Fruit fly (Drosophila melanogaster) whole organism, adult: ENCODE results near the gene CG33270.
A peak's percentile ranks its signal among the peaks of the same experiment; 100 is the strongest.

Source experiments
- CG11617 ChIP-seq: fragments of 200-800 bp; sonication (Bioruptor generic); optimal IDR thresholded peaks from 2 replicates; lab custom pipeline; 2017; ENCODE audit warnings: mild to moderate bottlenecking, missing biosample characterization, missing genetic modification reagents, missing genetic modification characterization
- CG12768 ChIP-seq: fragments of 200-800 bp; sonication (Bioruptor generic); optimal IDR thresholded peaks from 2 replicates; lab custom pipeline; 2017; ENCODE audit warnings: missing biosample characterization, missing genetic modification characterization, mild to moderate bottlenecking, moderate library complexity, missing genetic modification reagents
- CG14711 ChIP-seq: fragments of 200-800 bp; sonication (Bioruptor generic); optimal IDR thresholded peaks from 2 replicates; lab custom pipeline; 2018; ENCODE audit warnings: missing biosample characterization, mild to moderate bottlenecking, missing genetic modification characterization, moderate library complexity
- CG1620 ChIP-seq: fragments of 200-800 bp; sonication (Bioruptor generic); optimal IDR thresholded peaks from 2 replicates; lab custom pipeline; 2016; ENCODE audit warnings: missing biosample characterization, missing genetic modification characterization
- CG33017 ChIP-seq: fragments of 200-800 bp; sonication (Bioruptor generic); optimal IDR thresholded peaks from 2 replicates; lab custom pipeline; 2018; ENCODE audit warnings: missing biosample characterization, mild to moderate bottlenecking, missing genetic modification characterization, moderate library complexity
- CG5204 ChIP-seq: fragments of 200-800 bp; sonication (Bioruptor generic); optimal IDR thresholded peaks from 2 replicates; lab custom pipeline; 2016; ENCODE audit warnings: missing biosample characterization, missing genetic modification characterization
- CG7045 ChIP-seq: fragments of 200-800 bp; sonication (Bioruptor generic); optimal IDR thresholded peaks from 2 replicates; lab custom pipeline; 2017; ENCODE audit warnings: missing biosample characterization, mild to moderate bottlenecking, missing genetic modification characterization
- CG7101 ChIP-seq: fragments of 200-800 bp; sonication (Bioruptor generic); optimal IDR thresholded peaks from 2 replicates; lab custom pipeline; 2018; ENCODE audit warnings: missing biosample characterization, mild to moderate bottlenecking, missing genetic modification characterization, moderate library complexity
- Clk ChIP-seq: fragments of 200-800 bp; sonication (Bioruptor generic); optimal IDR thresholded peaks from 2 replicates; lab custom pipeline; 2017; ENCODE audit warnings: missing biosample characterization, missing genetic modification characterization
- Crg-1 ChIP-seq: fragments of 200-800 bp; sonication (Bioruptor generic); optimal IDR thresholded peaks from 2 replicates; lab custom pipeline; 2016; ENCODE audit warnings: missing biosample characterization, missing genetic modification characterization
- Hr96 ChIP-seq: fragments of 200-800 bp; sonication (Bioruptor generic); optimal IDR thresholded peaks from 2 replicates; lab custom pipeline; 2016; ENCODE audit warnings: missing biosample characterization, missing genetic modification characterization
- Mnt ChIP-seq: fragments of 200-800 bp; sonication (Bioruptor generic); optimal IDR thresholded peaks from 2 replicates; lab custom pipeline; 2016; ENCODE audit warnings: missing biosample characterization, mild to moderate bottlenecking, missing genetic modification characterization
- bab1 ChIP-seq: fragments of 200-800 bp; sonication (Bioruptor generic); optimal IDR thresholded peaks from 3 replicates; lab custom pipeline; 2019; ENCODE audit warnings: missing biosample characterization, mild to moderate bottlenecking, missing genetic modification characterization, moderate library complexity
- cic ChIP-seq: fragments of 200-800 bp; sonication (Bioruptor generic); optimal IDR thresholded peaks from 2 replicates; lab custom pipeline; 2017; ENCODE audit warnings: missing biosample characterization, mild to moderate bottlenecking, missing genetic modification characterization, moderate library complexity
- cnc ChIP-seq, 2 experiments: fragments of >200 bp; optimal IDR thresholded peaks; 2 replicates each; lab custom pipeline; 2017
- kay ChIP-seq: fragments of 200-800 bp; sonication (Bioruptor generic); peaks from one replicate; lab custom pipeline; 2016; ENCODE audit warnings: missing biosample characterization, missing genetic modification characterization, borderline replicate concordance
- ovo ChIP-seq: fragments of 200-800 bp; sonication (Bioruptor generic); optimal IDR thresholded peaks from 2 replicates; lab custom pipeline; 2016; ENCODE audit warnings: missing biosample characterization, missing genetic modification characterization
- pad ChIP-seq: fragments of 200-800 bp; sonication (Bioruptor generic); optimal IDR thresholded peaks from 3 replicates; lab custom pipeline; 2017; ENCODE audit warnings: missing biosample characterization, missing genetic modification characterization, mild to moderate bottlenecking, moderate library complexity, missing genetic modification reagents
- tj ChIP-seq: fragments of 200-800 bp; sonication (Bioruptor generic); optimal IDR thresholded peaks from 3 replicates; lab custom pipeline; 2017; ENCODE audit warnings: missing biosample characterization, mild to moderate bottlenecking, missing genetic modification characterization, moderate library complexity
- toe ChIP-seq: fragments of 200-800 bp; sonication (Bioruptor generic); optimal IDR thresholded peaks from 2 replicates; lab custom pipeline; 2016; ENCODE audit warnings: missing biosample characterization, missing genetic modification characterization

The CG33270 gene

dm6 chr3L:11539511-11540329 is 38.7 kb downstream of the CG33270 start:
- TF ChIP-seq Mnt (no peak), Hr96 (GFP tag; lab: Kevin White, UChicago) (no peak), CG12768 (GFP tag; lab: Kevin White, UChicago) (no peak), CG14711 (tag; lab: Kevin White, UChicago) (no peak), pad (GFP tag; lab: Kevin White, UChicago) (no peak), ovo (no peak), CG7101 (tag; lab: Kevin White, UChicago) (no peak), cnc (optimal IDR thresholded peaks at IDR 0.05; lab: Kevin White, UChicago) (no peak), CG33017 (no peak), tj (no peak), CG5204 (no peak), cic (GFP tag; lab: Kevin White, UChicago) (no peak), kay (GFP tag; lab: Kevin White, UChicago) (no peak), CG7045 (GFP tag; lab: Kevin White, UChicago) (no peak), CG11617 (no peak), toe (GFP tag; lab: Kevin White, UChicago) (no peak)

DNA sequence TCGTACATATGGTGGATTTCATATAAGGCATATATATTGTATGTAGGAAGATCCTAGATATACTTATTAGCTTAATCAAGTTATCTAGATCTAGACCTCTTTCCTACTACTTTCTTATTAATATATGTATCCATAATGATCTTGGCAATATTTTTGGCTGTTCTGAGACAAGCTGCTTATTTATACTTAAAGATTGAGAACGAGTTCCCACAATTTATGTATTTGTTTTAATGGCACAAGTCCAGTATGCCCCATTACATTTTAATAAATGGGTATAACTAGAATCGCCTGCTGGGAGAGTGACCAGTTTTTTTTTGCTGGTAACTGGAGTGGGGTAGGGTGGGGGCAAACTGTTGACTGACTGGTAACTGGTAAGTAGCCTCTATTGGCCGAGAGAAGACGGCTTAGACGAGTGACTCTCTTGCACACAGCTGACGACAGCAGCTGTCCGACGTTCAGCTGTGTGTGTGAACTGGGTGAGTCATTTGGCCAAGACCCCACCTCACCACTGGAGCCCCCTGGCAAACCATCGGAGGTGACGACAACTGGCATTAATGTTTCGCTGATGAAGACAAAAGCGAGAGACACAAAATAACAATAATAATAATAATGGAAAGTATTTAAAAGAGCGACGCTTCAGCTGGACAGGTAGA is 41.5 kb downstream of the CG33270 start:
- TF ChIP-seq tj (peak; percentile 81), kay (GFP tag; lab: Kevin White, UChicago) (peak; percentile 89), cnc (optimal IDR thresholded peaks at IDR 0.05; lab: Kevin White, UChicago) (no peak)

DNA sequence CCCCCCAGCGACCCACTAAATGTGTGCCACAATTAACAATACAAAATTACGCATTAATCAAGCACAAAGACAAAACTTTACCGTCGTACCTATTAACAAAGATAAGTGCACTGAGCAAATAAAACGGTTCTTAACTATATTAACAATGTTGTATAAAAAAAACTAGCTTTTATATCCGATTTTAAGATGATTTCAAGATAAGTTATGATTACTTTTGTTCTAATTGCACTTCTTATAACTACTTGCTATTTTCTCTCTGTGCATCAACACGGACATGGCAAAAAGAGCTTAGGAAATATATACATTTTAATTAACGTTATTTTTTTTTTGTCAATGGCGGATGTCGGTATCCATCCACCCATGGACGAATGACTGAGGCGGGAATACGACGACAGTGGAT is 42.3 kb downstream of the CG33270 start:
- TF ChIP-seq tj (no peak), bab1 (GFP tag; lab: Kevin White, UChicago) (no peak), Crg-1 (GFP tag; lab: Kevin White, UChicago) (no peak), toe (GFP tag; lab: Kevin White, UChicago) (no peak), CG33017 (no peak), CG14711 (tag; lab: Kevin White, UChicago) (no peak), CG1620 (GFP tag; lab: Kevin White, UChicago) (no peak), kay (GFP tag; lab: Kevin White, UChicago) (no peak), CG12768 (GFP tag; lab: Kevin White, UChicago) (no peak), Clk (GFP tag; lab: Kevin White, UChicago) (no peak), CG11617 (no peak), CG7045 (GFP tag; lab: Kevin White, UChicago) (no peak), cnc (optimal IDR thresholded peaks at IDR 0.05; lab: Kevin White, UChicago) (no peak), ovo (no peak), cic (GFP tag; lab: Kevin White, UChicago) (no peak), CG7101 (tag; lab: Kevin White, UChicago) (no peak), Hr96 (GFP tag; lab: Kevin White, UChicago) (no peak), CG5204 (no peak)

DNA sequence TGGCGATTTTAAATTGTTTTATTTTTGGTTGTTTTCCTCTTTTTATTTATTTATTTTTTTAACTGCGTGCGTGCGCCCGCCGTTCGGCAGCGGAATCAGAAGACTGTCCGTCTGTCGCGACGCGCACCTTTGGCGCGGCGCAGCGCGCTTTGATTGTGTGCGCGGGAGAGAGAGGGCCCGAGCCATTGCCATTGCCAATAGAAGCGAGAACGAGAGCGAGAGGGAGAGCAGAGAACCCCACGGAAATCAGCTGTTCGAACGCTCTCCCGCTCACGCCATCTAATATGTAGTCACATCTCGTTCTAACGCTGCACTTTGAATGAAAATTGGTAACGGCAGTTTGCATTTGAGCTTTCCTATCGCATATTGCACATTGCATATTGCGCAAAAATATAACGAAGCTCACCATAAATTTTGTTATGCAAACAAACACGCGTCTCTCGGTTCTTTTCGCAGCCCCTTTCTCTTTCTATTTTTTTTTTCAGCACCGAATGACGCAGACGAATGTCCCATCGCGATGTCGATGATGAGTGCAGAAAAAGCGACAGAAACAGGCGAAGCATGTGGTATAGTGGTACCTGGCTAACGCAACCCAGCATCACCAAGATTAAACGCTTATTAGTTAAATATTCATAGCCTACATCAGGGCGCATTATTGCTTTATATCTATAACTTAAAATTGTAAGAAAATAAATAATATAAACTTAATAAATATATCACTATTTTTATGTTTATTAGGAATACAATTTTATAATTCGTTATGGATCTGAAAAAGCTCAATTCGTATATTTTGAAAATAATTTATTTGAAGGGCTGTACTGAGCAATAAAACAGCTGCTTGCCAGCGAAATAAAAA is 43.8 kb downstream of the CG33270 start:
- TF ChIP-seq CG33017 (peak; percentile 23), pad (GFP tag; lab: Kevin White, UChicago) (no peak), CG1620 (GFP tag; lab: Kevin White, UChicago) (peak; percentile 55), Hr96 (GFP tag; lab: Kevin White, UChicago) (no peak), cnc (optimal IDR thresholded peaks at IDR 0.05; lab: Kevin White, UChicago) (no peak), toe (GFP tag; lab: Kevin White, UChicago) (peak; percentile 18), bab1 (GFP tag; lab: Kevin White, UChicago) (no peak), CG12768 (GFP tag; lab: Kevin White, UChicago) (peak; percentile 49), cic (GFP tag; lab: Kevin White, UChicago) (peak; percentile 44), Mnt (peak; percentile 20), CG7101 (tag; lab: Kevin White, UChicago) (no peak), CG7045 (GFP tag; lab: Kevin White, UChicago) (no peak), CG14711 (tag; lab: Kevin White, UChicago) (no peak), Clk (GFP tag; lab: Kevin White, UChicago) (peak; percentile 61), CG5204 (no peak), tj (peak; percentile 70), Crg-1 (GFP tag; lab: Kevin White, UChicago) (no peak), ovo (peak; percentile 71), kay (GFP tag; lab: Kevin White, UChicago) (peak; percentile 97), CG11617 (no peak)

- TF ChIP-seq cnc (optimal IDR thresholded peaks at IDR 0.05; lab: Kevin White, UChicago) (no peak), toe (GFP tag; lab: Kevin White, UChicago) (no peak), CG12768 (GFP tag; lab: Kevin White, UChicago) (no peak), CG7101 (tag; lab: Kevin White, UChicago) (no peak), cic (GFP tag; lab: Kevin White, UChicago) (no peak), Crg-1 (GFP tag; lab: Kevin White, UChicago) (no peak), Hr96 (GFP tag; lab: Kevin White, UChicago) (no peak), CG1620 (GFP tag; lab: Kevin White, UChicago) (no peak), kay (GFP tag; lab: Kevin White, UChicago) (no peak), CG5204 (no peak), bab1 (GFP tag; lab: Kevin White, UChicago) (no peak), Clk (GFP tag; lab: Kevin White, UChicago) (no peak), Mnt (no peak), CG14711 (tag; lab: Kevin White, UChicago) (no peak), pad (GFP tag; lab: Kevin White, UChicago) (no peak), CG7045 (GFP tag; lab: Kevin White, UChicago) (no peak), ovo (no peak), tj (no peak), CG33017 (no peak)
Observed at dm6 chr3L:11533704-11534319, 44.6 kb downstream of the CG33270 start.
